In genomic region chrIV:10958230-10958588, ce11 we compare ENCODE assay signal across 2 worm cellular contexts.
A peak's percentile ranks its signal among the peaks of the same experiment; 100 is the strongest.
TF ChIP-seq lines count a peak whose summit lies in the region.

Gene sri-19 (plus strand): TSS chrIV:10958372.

TF ChIP-seq in whole organism, L1 larva, 84 proteins besides CTCF, POLR2A, EP300 and RAD21:
- TF ChIP-seq ceh-8 (GFP tag; optimal IDR thresholded peaks at IDR 0.05; lab: Kevin White, UChicago) (no peak), rnt-1 (tag; optimal IDR thresholded peaks at IDR 0.05; lab: Kevin White, UChicago) (peak; percentile 41), lin-14 (GFP tag; optimal IDR thresholded peaks at IDR 0.05; lab: Kevin White, UChicago) (peak; percentile 51)

TF ChIP-seq in whole organism, mixed stage, embryonic, 35 proteins besides CTCF, POLR2A, EP300 and RAD21:
- peak; percentile 21 for TF ChIP-seq unc-120 (tag; optimal IDR thresholded peaks at IDR 0.05; lab: Kevin White, UChicago; ENCODE audit: poor library complexity, severe bottlenecking)
- TF ChIP-seq ceh-43 (GFP tag; optimal IDR thresholded peaks at IDR 0.05; lab: Kevin White, UChicago), result no peak
- no peak for TF ChIP-seq mab-5 (tag; optimal IDR thresholded peaks at IDR 0.05; lab: Kevin White, UChicago)
- TF ChIP-seq cnd-1 (tag; optimal IDR thresholded peaks at IDR 0.05; lab: Kevin White, UChicago), result no peak
- peak; percentile 82 for TF ChIP-seq hlh-1 (tag; optimal IDR thresholded peaks at IDR 0.05; lab: Kevin White, UChicago)
- TF ChIP-seq lsy-2 (tag; optimal IDR thresholded peaks at IDR 0.05; lab: Kevin White, UChicago), result no peak
- TF ChIP-seq blmp-1 (tag; optimal IDR thresholded peaks at IDR 0.05; lab: Kevin White, UChicago), result no peak
- TF ChIP-seq nhr-28 (tag; optimal IDR thresholded peaks at IDR 0.05; lab: Kevin White, UChicago), result no peak
